Fruit fly (Drosophila melanogaster): ENCODE results near the gene Mad.

The Mad gene

dm6 chr2L:3152696-3153613, 6.5 kb downstream of the Mad start (continued):
- TF ChIP-seq CG8632 (GFP tag; optimal IDR thresholded peaks at IDR 0.05) (peak; percentile 28), OdsH (GFP tag; optimal IDR thresholded peaks at IDR 0.05) (peak; percentile 78), net (GFP tag; optimal IDR thresholded peaks at IDR 0.05) (peak; percentile 72), CG31627 (GFP tag; optimal IDR thresholded peaks at IDR 0.05) (peak; percentile 84), ss (GFP tag; optimal IDR thresholded peaks at IDR 0.05) (peak; percentile 14 to 49), CG32006 (GFP tag; optimal IDR thresholded peaks at IDR 0.05) (peak; percentile 88), Hr4 (GFP tag; optimal IDR thresholded peaks at IDR 0.05) (peak; percentile 86), Sox15 (GFP tag; optimal IDR thresholded peaks at IDR 0.05) (peak; percentile 59), CG11294 (GFP tag; IDR thresholded peaks at IDR 0.05) (peak; percentile 74), Hr39 (GFP tag; optimal IDR thresholded peaks at IDR 0.05) (peak; percentile 83), CG6854 (GFP tag; optimal IDR thresholded peaks at IDR 0.05) (no peak), lz (GFP tag; optimal IDR thresholded peaks at IDR 0.05) (peak; percentile 78), dac (GFP tag; optimal IDR thresholded peaks at IDR 0.05) (peak; percentile 59), pdm3 (GFP tag; optimal IDR thresholded peaks at IDR 0.05) (peak; percentile 80), Eip75B (GFP tag; optimal IDR thresholded peaks at IDR 0.05) (peak; percentile 73), CG11762 (GFP tag; optimal IDR thresholded peaks at IDR 0.05; ENCODE audit: insufficient read depth) (peak; percentile 65), topi (GFP tag; optimal IDR thresholded peaks at IDR 0.05) (peak; percentile 78), CG34406 (GFP tag; optimal IDR thresholded peaks at IDR 0.05) (peak; percentile 63)

- TF ChIP-seq CG8319 (GFP tag; optimal IDR thresholded peaks at IDR 0.05), result no peak
- peak; percentile 14 for TF ChIP-seq CG3032 (tag; optimal IDR thresholded peaks at IDR 0.05)
- TF ChIP-seq Ets96B (tag; optimal IDR thresholded peaks at IDR 0.05), result peak; percentile 14
- peak; percentile 9 for TF ChIP-seq Met (GFP tag; optimal IDR thresholded peaks at IDR 0.05)
- TF ChIP-seq Hr39 (GFP tag; optimal IDR thresholded peaks at IDR 0.05), result no peak
- TF ChIP-seq salr (GFP tag; optimal IDR thresholded peaks at IDR 0.05), result peak in 1 of 2 experiments; percentile 32
- TF ChIP-seq fkh (GFP tag; optimal IDR thresholded peaks at IDR 0.05), result no peak
- no peak for TF ChIP-seq eg (GFP tag; IDR thresholded peaks at IDR 0.05)
- no peak for TF ChIP-seq Sox102F (GFP tag; optimal IDR thresholded peaks at IDR 0.05)
- no peak for TF ChIP-seq CG34406 (GFP tag; optimal IDR thresholded peaks at IDR 0.05)
- no peak for TF ChIP-seq CG6792 (GFP tag; optimal IDR thresholded peaks at IDR 0.05)
- TF ChIP-seq Eip78C (GFP tag), result peak; percentile 78
- TF ChIP-seq CG4318 (GFP tag; optimal IDR thresholded peaks at IDR 0.05), result no peak
- TF ChIP-seq CG6808 (GFP tag; optimal IDR thresholded peaks at IDR 0.05), result no peak
- TF ChIP-seq Sox15 (GFP tag; optimal IDR thresholded peaks at IDR 0.05), result no peak
- TF ChIP-seq Blimp-1 (GFP tag; optimal IDR thresholded peaks at IDR 0.05), result no peak
- no peak for TF ChIP-seq spab (GFP tag; optimal IDR thresholded peaks at IDR 0.05)
- TF ChIP-seq pdm3 (GFP tag; optimal IDR thresholded peaks at IDR 0.05), result peak; percentile 38
- no peak for TF ChIP-seq CG16779 (tag; optimal IDR thresholded peaks at IDR 0.05)
- peak; percentile 30 for TF ChIP-seq CG32006 (GFP tag; optimal IDR thresholded peaks at IDR 0.05)
- no peak for TF ChIP-seq vri (GFP tag; optimal IDR thresholded peaks at IDR 0.05)
- TF ChIP-seq CG1621 (tag; optimal IDR thresholded peaks at IDR 0.05), result no peak
- TF ChIP-seq dac (GFP tag; optimal IDR thresholded peaks at IDR 0.05), result no peak
- no peak for TF ChIP-seq topi (GFP tag; optimal IDR thresholded peaks at IDR 0.05)
- TF ChIP-seq net (GFP tag; optimal IDR thresholded peaks at IDR 0.05), result no peak
- no peak for TF ChIP-seq CG8632 (GFP tag; optimal IDR thresholded peaks at IDR 0.05)
- 0 out of 2 replicates have a peak, but pooled peaks have one; percentile 15 for TF ChIP-seq Gug (GFP tag; IDR thresholded peaks at IDR 0.05)
- TF ChIP-seq Lpt (GFP tag; optimal IDR thresholded peaks at IDR 0.05), result no peak
- no peak for TF ChIP-seq dsx (GFP tag; optimal IDR thresholded peaks at IDR 0.05; ENCODE audit: poor library complexity, severe bottlenecking)
- TF ChIP-seq lz (GFP tag; optimal IDR thresholded peaks at IDR 0.05), result no peak
- no peak for TF ChIP-seq CG6854 (GFP tag; optimal IDR thresholded peaks at IDR 0.05)
- peak; percentile 42 for TF ChIP-seq CG10631 (GFP tag; optimal IDR thresholded peaks at IDR 0.05)
- TF ChIP-seq cyc (GFP tag; optimal IDR thresholded peaks at IDR 0.05), result peak; percentile 5
- no peak for TF ChIP-seq Hr4 (GFP tag; optimal IDR thresholded peaks at IDR 0.05)
- no peak for TF ChIP-seq fd59A (GFP tag; optimal IDR thresholded peaks at IDR 0.05)
- no peak for TF ChIP-seq ss (GFP tag; optimal IDR thresholded peaks at IDR 0.05)
- no peak for TF ChIP-seq CG11762 (GFP tag; optimal IDR thresholded peaks at IDR 0.05; ENCODE audit: insufficient read depth)
- no peak for TF ChIP-seq Hr38 (GFP tag; optimal IDR thresholded peaks at IDR 0.05)
- peak; percentile 1 for TF ChIP-seq Ets21C (GFP tag; optimal IDR thresholded peaks at IDR 0.05)
- TF ChIP-seq CG3919 (GFP tag; optimal IDR thresholded peaks at IDR 0.05), result no peak
- TF ChIP-seq fd85E (GFP tag; optimal IDR thresholded peaks at IDR 0.05), result no peak
Observed at dm6 chr2L:3151657-3152056, 7.8 kb downstream of the Mad start.
